Worm (Caenorhabditis elegans) whole organism, young adult: ENCODE results near the gene dgk-5.

Experiments
- B0336.3 ChIP-seq: fragments of 200-800 bp; sonication (Bioruptor generic); IDR thresholded peaks from 2 replicates; pipeline ENCODE4 v1.3.6; 2022; ENCODE audit warnings: missing genetic modification characterization, missing compliant biosample characterization
- C17E4.6 ChIP-seq: fragments of 200-800 bp; sonication (Bioruptor generic); IDR thresholded peaks from 2 replicates; pipeline ENCODE4 v1.3.6; 2022; ENCODE audit warnings: missing genetic modification reagents, missing genetic modification characterization, missing compliant biosample characterization
- F22D6.2 ChIP-seq: sonication (generic microtip); optimal IDR thresholded peaks from 2 replicates; lab custom pipeline; 2016; ENCODE audit warnings: mild to moderate bottlenecking, missing genetic modification characterization, missing compliant biosample characterization
- F23B12.7 ChIP-seq: sonication (generic microtip); optimal IDR thresholded peaks from 2 replicates; lab custom pipeline; 2017; ENCODE audit warnings: missing genetic modification characterization, mild to moderate bottlenecking, missing compliant biosample characterization, antibody characterized with exemption, moderate library complexity; ENCODE audit not compliant: insufficient read depth
- F33H1.4 ChIP-seq: fragments of 200-800 bp; sonication (Bioruptor generic); IDR thresholded peaks from 2 replicates; pipeline ENCODE4 v1.3.6; 2022; ENCODE audit warnings: missing genetic modification reagents, missing genetic modification characterization, missing compliant biosample characterization
- K11D2.4 ChIP-seq: fragments of 200-800 bp; sonication (Bioruptor generic); IDR thresholded peaks from 2 replicates; pipeline ENCODE4 v1.3.6; 2022; ENCODE audit warnings: missing genetic modification reagents, missing genetic modification characterization, missing compliant biosample characterization
- T26A5.8 ChIP-seq: sonication (generic microtip); optimal IDR thresholded peaks from 2 replicates; lab custom pipeline; 2016; ENCODE audit warnings: missing genetic modification characterization, missing compliant biosample characterization
- Y53G8AR.9 ChIP-seq: fragments of 200-800 bp; sonication (Bioruptor generic); conservative IDR thresholded peaks from 2 replicates; pipeline ENCODE4 v1.3.6; 2022; ENCODE audit warnings: missing genetic modification reagents, missing genetic modification characterization, missing compliant biosample characterization
- aptf-2 ChIP-seq: fragments of 200-800 bp; sonication (Bioruptor generic); conservative IDR thresholded peaks from 2 replicates; pipeline ENCODE4 v1.3.6; 2022; ENCODE audit warnings: missing genetic modification reagents, missing genetic modification characterization, missing compliant biosample characterization
- athp-1 ChIP-seq: sonication (generic microtip); optimal IDR thresholded peaks from 2 replicates; lab custom pipeline; 2017; ENCODE audit warnings: mild to moderate bottlenecking, missing genetic modification characterization, missing compliant biosample characterization
- attf-3 ChIP-seq: fragments of 200-800 bp; sonication (Bioruptor generic); conservative IDR thresholded peaks from 2 replicates; pipeline ENCODE4 v1.3.6; 2022; ENCODE audit warnings: missing genetic modification reagents, missing genetic modification characterization, missing compliant biosample characterization
- attf-5 ChIP-seq: fragments of 200-800 bp; sonication (Bioruptor generic); optimal IDR thresholded peaks from 2 replicates; lab custom pipeline; 2018; ENCODE audit warnings: mild to moderate bottlenecking, missing genetic modification characterization, missing compliant biosample characterization
- ccch-3 ChIP-seq: fragments of 200-800 bp; sonication (Bioruptor generic); optimal IDR thresholded peaks from 2 replicates; lab custom pipeline; 2018; ENCODE audit warnings: mild to moderate bottlenecking, missing genetic modification characterization, missing compliant biosample characterization
- cebp-1 ChIP-seq, 2 experiments: fragments of 200-800 bp in 1 of 2; sonication (Bioruptor generic) in 1 of 2; sonication (generic microtip) in 1 of 2; IDR thresholded peaks in 1 of 2; optimal IDR thresholded peaks in 1 of 2; 2 replicates each; pipeline versions ENCODE4 v1.3.6 to Lab custom; 2017 to 2022; ENCODE audit warnings: missing compliant biosample characterization in 2 of 2, missing genetic modification characterization in 2 of 2, mild to moderate bottlenecking in 1 of 2, missing genetic modification reagents in 1 of 2, moderate library complexity in 1 of 2
- cebp-2 ChIP-seq: fragments of 200-800 bp; sonication (Bioruptor generic); IDR thresholded peaks from 2 replicates; pipeline ENCODE4 v1.3.6; 2022; ENCODE audit warnings: missing genetic modification characterization, missing compliant biosample characterization
- egl-44 ChIP-seq: fragments of 200-800 bp; sonication (Bioruptor generic); IDR thresholded peaks from 2 replicates; pipeline ENCODE4 v1.3.6; 2022; ENCODE audit warnings: missing genetic modification reagents, missing genetic modification characterization, missing compliant biosample characterization
- ekl-4 ChIP-seq: fragments of 200-800 bp; sonication (Bioruptor generic); IDR thresholded peaks from 2 replicates; pipeline ENCODE4 v1.3.6; 2022; ENCODE audit warnings: missing genetic modification reagents, missing genetic modification characterization, missing compliant biosample characterization
- ets-4 ChIP-seq: fragments of 200-800 bp; sonication (Bioruptor generic); optimal IDR thresholded peaks from 2 replicates; lab custom pipeline; 2018; ENCODE audit warnings: mild to moderate bottlenecking, missing genetic modification characterization, missing compliant biosample characterization
- let-607 ChIP-seq, 2 experiments: fragments of 200-800 bp in 1 of 2; sonication (Bioruptor generic) in 1 of 2; sonication (generic microtip) in 1 of 2; optimal IDR thresholded peaks; 2 replicates each; lab custom pipeline; 2016 to 2018; ENCODE audit warnings: mild to moderate bottlenecking in 2 of 2, missing compliant biosample characterization in 2 of 2, missing genetic modification characterization in 2 of 2, moderate library complexity in 2 of 2, missing genotype in 1 of 2
- mxl-1 ChIP-seq: sonication (generic microtip); optimal IDR thresholded peaks from 2 replicates; lab custom pipeline; 2016; ENCODE audit warnings: missing genetic modification characterization, missing compliant biosample characterization
- nfya-1 ChIP-seq: sonication (generic microtip); optimal IDR thresholded peaks from 2 replicates; lab custom pipeline; 2017; ENCODE audit warnings: antibody characterized with exemption, missing compliant biosample characterization, missing genetic modification characterization, borderline replicate concordance; ENCODE audit not compliant: insufficient read depth
- nhr-179 ChIP-seq: sonication (generic microtip); optimal IDR thresholded peaks from 2 replicates; lab custom pipeline; 2016; ENCODE audit warnings: mild to moderate bottlenecking, missing genetic modification characterization, missing compliant biosample characterization
- nhr-27 ChIP-seq: fragments of 200-800 bp; sonication (Bioruptor generic); optimal IDR thresholded peaks from 2 replicates; lab custom pipeline; 2018; ENCODE audit warnings: mild to moderate bottlenecking, missing genetic modification characterization, moderate library complexity, missing compliant biosample characterization
- nhr-80 ChIP-seq: sonication (generic microtip); optimal IDR thresholded peaks from 2 replicates; lab custom pipeline; 2016; ENCODE audit warnings: missing genetic modification characterization, missing compliant biosample characterization
- rpc-1 ChIP-seq, 2 experiments: fragments of 150-350 bp in 1 of 2; sonication (generic microtip) in 1 of 2; optimal IDR thresholded peaks; 2 replicates each; lab custom pipeline; 2014 to 2018; ENCODE audit warnings: missing biosample characterization in 1 of 2, missing genetic modification characterization in 1 of 2, missing genetic modification reagents in 1 of 2, missing genotype in 1 of 2
- snpc-1.3 ChIP-seq: sonication (generic microtip); optimal IDR thresholded peaks from 2 replicates; lab custom pipeline; 2017; ENCODE audit warnings: missing genetic modification characterization, mild to moderate bottlenecking, missing compliant biosample characterization, antibody characterized with exemption, moderate library complexity, missing genotype, missing genetic modification reagents; ENCODE audit not compliant: insufficient read depth
- snpc-4 ChIP-seq, 5 experiments: fragments of 150-350 bp in 1 of 5; sonication (generic microtip) in 4 of 5; optimal IDR thresholded peaks; 2 replicates each; lab custom pipeline; 2014 to 2018; ENCODE audit warnings: missing genetic modification characterization in 5 of 5, missing biosample characterization in 3 of 5, antibody characterized with exemption in 2 of 5, mild to moderate bottlenecking in 2 of 5, missing compliant biosample characterization in 2 of 5, missing genotype in 2 of 5, moderate library complexity in 2 of 5, missing genetic modification reagents in 1 of 5
- sptf-2 ChIP-seq: fragments of 200-800 bp; sonication (Bioruptor generic); optimal IDR thresholded peaks from 2 replicates; lab custom pipeline; 2018; ENCODE audit warnings: mild to moderate bottlenecking, missing genetic modification characterization, missing compliant biosample characterization
- tbp1 ChIP-seq: fragments of 200-800 bp; sonication (Bioruptor generic); optimal IDR thresholded peaks from 2 replicates; lab custom pipeline; 2018; ENCODE audit warnings: mild to moderate bottlenecking, missing genetic modification characterization, missing compliant biosample characterization
- tlf-1 ChIP-seq: fragments of 200-800 bp; sonication (Bioruptor generic); optimal IDR thresholded peaks from 2 replicates; lab custom pipeline; 2018; ENCODE audit warnings: mild to moderate bottlenecking, missing genetic modification characterization, missing compliant biosample characterization
- unc-130 ChIP-seq: sonication (generic microtip); optimal IDR thresholded peaks from 2 replicates; lab custom pipeline; 2016; ENCODE audit warnings: missing genetic modification reagents, missing genetic modification characterization, missing compliant biosample characterization
- zim-3 ChIP-seq: sonication (generic microtip); optimal IDR thresholded peaks from 2 replicates; lab custom pipeline; 2017; ENCODE audit warnings: mild to moderate bottlenecking, missing genetic modification characterization, moderate library complexity, missing compliant biosample characterization
- ztf-26 ChIP-seq: sonication (generic microtip); optimal IDR thresholded peaks from 2 replicates; lab custom pipeline; 2017; ENCODE audit warnings: missing genetic modification characterization, missing compliant biosample characterization
- ztf-6 ChIP-seq: fragments of 200-800 bp; sonication (Bioruptor generic); IDR thresholded peaks from 2 replicates; pipeline ENCODE4 v1.3.6; 2022; ENCODE audit warnings: missing genetic modification reagents, missing genetic modification characterization, missing compliant biosample characterization

dgk-5 gene

DNA sequence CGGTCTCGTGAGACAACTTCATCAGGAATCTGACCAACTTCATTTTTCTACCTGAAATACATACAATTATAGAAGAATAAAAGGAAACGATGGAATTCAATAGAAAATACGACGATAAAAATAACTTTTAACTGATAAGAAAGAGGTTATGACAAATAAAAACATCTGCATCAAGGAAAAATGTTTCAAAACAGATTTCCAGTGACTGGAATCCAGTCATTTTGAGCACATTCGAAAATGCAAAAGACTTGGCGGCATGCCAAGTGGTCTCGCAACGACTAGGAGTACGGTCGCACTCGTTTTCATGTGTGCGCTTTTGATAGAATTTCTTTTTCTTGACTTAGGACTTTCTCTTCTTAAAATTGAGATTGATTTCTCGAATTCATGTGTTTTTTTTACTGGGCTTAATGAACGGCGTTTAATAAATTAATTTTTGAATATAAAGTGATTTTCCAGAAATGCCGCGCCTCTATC, 18.9 kb upstream of the dgk-5 start, which contains the start of the genes snr-3 and rsp-5 (continued):
- TF ChIP-seq tlf-1 (GFP tag; lab: Kevin White, UChicago) (peak; percentile 51), Y53G8AR.9 (GFP tag; lab: Robert Waterston, UW) (no peak), unc-130 (GFP tag; lab: Kevin White, UChicago) (no peak), ets-4 (GFP tag; lab: Kevin White, UChicago) (no peak), athp-1 (no peak), snpc-1.3 (peak; percentile 53), C17E4.6 (GFP tag; lab: Robert Waterston, UW) (no peak), rpc-1 (optimal IDR thresholded peaks at IDR 0.05; lab: Kevin White, UChicago) (no peak), rpc-1 (tag; optimal IDR thresholded peaks at IDR 0.05; lab: Kevin White, UChicago) (no peak), nhr-80 (tag; lab: Kevin White, UChicago) (no peak), ztf-6 (GFP tag; lab: Robert Waterston, UW) (no peak), let-607 (tag; optimal IDR thresholded peaks at IDR 0.05; lab: Kevin White, UChicago) (no peak), egl-44 (GFP tag; lab: Robert Waterston, UW) (no peak), zim-3 (tag; lab: Kevin White, UChicago) (no peak), nfya-1 (tag; lab: Kevin White, UChicago) (no peak), T26A5.8 (tag; lab: Kevin White, UChicago) (no peak), ekl-4 (GFP tag; lab: Robert Waterston, UW) (peak; percentile 72; the same call in 1 of the 2 replicates), K11D2.4 (GFP tag; lab: Robert Waterston, UW) (no peak), nhr-27 (tag; lab: Kevin White, UChicago) (no peak), B0336.3 (GFP tag; lab: Robert Waterston, UW) (no peak), nhr-179 (tag; lab: Kevin White, UChicago) (no peak), mxl-1 (tag; lab: Kevin White, UChicago) (no peak), ztf-26 (tag; lab: Kevin White, UChicago) (no peak), snpc-4 (GFP tag; optimal IDR thresholded peaks at IDR 0.05; lab: Kevin White, UChicago) (no peak), snpc-4 (tag; optimal IDR thresholded peaks at IDR 0.05; lab: Kevin White, UChicago) (peak; percentile 32 to 58 (median 50)), attf-5 (GFP tag; lab: Kevin White, UChicago) (no peak), sptf-2 (no peak), tbp1 (GFP tag; lab: Kevin White, UChicago) (peak; percentile 50), aptf-2 (GFP tag; lab: Robert Waterston, UW) (no peak), F23B12.7 (tag; lab: Kevin White, UChicago) (peak; percentile 93), F33H1.4 (peak; percentile 97), attf-3 (GFP tag; lab: Robert Waterston, UW) (no peak), ccch-3 (GFP tag; lab: Kevin White, UChicago) (no peak), cebp-2 (GFP tag; lab: Robert Waterston, UW) (no peak)

DNA sequence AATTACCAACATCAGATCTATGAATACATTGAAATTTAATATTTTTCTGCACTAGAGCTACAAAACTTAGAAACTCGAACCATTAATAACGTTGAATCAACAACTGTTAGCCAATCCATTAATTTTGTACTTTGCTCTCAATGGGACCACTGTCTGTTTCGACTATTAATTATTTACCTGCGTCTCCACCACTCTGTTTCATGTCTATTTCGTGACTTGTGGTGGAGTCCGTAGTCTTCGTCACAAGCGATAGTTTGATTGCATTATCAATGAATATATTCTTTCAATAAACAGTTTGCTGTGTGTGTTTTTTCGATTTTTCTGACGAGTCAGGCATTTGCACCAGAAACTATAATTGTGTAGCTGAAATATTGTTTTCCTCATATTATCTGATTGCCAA, 15.5 kb upstream of the dgk-5 start:
- TF ChIP-seq F22D6.2 (tag; lab: Kevin White, UChicago) (no peak), let-607 (tag; optimal IDR thresholded peaks at IDR 0.05; lab: Kevin White, UChicago) (no peak), cebp-1 (GFP tag; IDR thresholded peaks at IDR 0.05; lab: Robert Waterston, UW) (0 out of 2 replicates have a peak, but pooled peaks have one; percentile 24), cebp-1 (tag; optimal IDR thresholded peaks at IDR 0.05; lab: Kevin White, UChicago) (no peak), nhr-80 (tag; lab: Kevin White, UChicago) (peak; percentile 82)
